Worm (Caenorhabditis elegans): ENCODE measurements around the gene F18E9.8.
"Not testable (repeated sequence)": the region's sequence is repeated elsewhere in the genome, so short reads cannot be mapped to it uniquely, and the experiment has no call there.

F18E9.8 gene

DNA sequence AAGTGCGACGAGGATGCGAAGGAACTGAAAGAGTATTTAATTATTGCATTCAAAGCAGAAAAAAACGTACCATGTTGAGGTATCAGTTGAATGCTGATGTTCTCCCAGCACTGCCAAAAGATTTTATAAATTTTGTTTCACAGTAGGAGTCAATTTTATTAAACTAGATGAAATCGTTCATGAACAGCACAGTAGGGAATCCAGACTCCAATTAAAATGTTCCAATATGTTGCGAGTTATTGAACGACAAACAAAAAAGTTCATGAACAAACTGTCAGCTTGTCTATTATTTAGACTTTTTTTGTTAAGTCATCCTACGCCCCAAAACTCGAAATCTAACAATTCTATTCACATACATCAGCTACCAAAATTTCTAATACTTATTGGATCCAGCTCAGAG, 46.3 kb downstream of the F18E9.8 start, which contains the start of gene nspc-1:
nspc-1 (minus strand) TSS at position 101 of the 400 bp plus-strand sequence.
- not testable (repeated sequence) for TF ChIP-seq let-526 (GFP tag; IDR thresholded peaks at IDR 0.05); mel-28 (tag; optimal IDR thresholded peaks at IDR 0.05; ENCODE audit: borderline replicate concordance); pbrm-1 (GFP tag; IDR thresholded peaks at IDR 0.05)

DNA sequence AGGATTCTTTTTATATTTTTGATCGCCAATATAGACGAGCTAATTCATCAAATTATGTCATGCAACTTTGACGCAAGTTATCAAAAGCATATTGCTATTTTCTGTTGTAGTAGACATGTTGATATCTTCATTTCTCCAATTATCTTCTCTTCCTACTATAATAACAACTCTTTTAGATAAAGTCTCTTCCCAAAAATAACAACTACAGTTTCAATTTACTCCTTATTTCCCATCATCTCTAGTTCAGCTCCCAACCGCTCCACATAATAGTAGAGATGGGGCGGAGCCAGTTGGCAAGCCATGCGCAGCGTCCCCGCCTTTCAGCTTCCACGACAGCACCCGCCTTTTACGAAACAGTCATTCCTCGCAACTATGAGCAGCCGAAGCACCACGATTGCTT, 53.4 kb downstream of the F18E9.8 start, which contains the start of gene flp-5:
flp-5 (plus strand) TSS at position 301 of the 400 bp plus-strand sequence.
- TF ChIP-seq rpc-1 (optimal IDR thresholded peaks at IDR 0.05) (no peak), rpc-1 (tag; optimal IDR thresholded peaks at IDR 0.05) (no peak), F49E8.2 (tag; optimal IDR thresholded peaks at IDR 0.05; ENCODE audit: insufficient read depth) (no peak), egl-18 (GFP tag; IDR thresholded peaks at IDR 0.05) (no peak), ztf-18 (tag; optimal IDR thresholded peaks at IDR 0.05) (no peak), let-607 (tag; optimal IDR thresholded peaks at IDR 0.05) (no peak), B0261.1 (tag; optimal IDR thresholded peaks at IDR 0.05) (no peak), F37B4.10 (GFP tag; IDR thresholded peaks at IDR 0.05) (no peak), unc-130 (GFP tag; optimal IDR thresholded peaks at IDR 0.05) (no peak), hrde-1 (tag; optimal IDR thresholded peaks at IDR 0.05; ENCODE audit: borderline replicate concordance) (no peak), chd-7 (tag; optimal IDR thresholded peaks at IDR 0.05) (no peak), aptf-3 (GFP tag; IDR thresholded peaks at IDR 0.05) (no peak)

All from whole organism, young adult.